Fruit fly (Drosophila melanogaster) whole organism, wandering third instar larva: ENCODE measurements around the gene CG32085.

ENCODE experiments used
- Mio ChIP-seq: sonication (Bioruptor generic); optimal IDR thresholded peaks from 2 replicates; lab custom pipeline; 2016; ENCODE audit warnings: missing biosample characterization, missing genetic modification characterization
- fru ChIP-seq: fragments of 200-800 bp; sonication (Bioruptor generic); optimal IDR thresholded peaks from 3 replicates; lab custom pipeline; 2016; ENCODE audit warnings: missing biosample characterization, mild to moderate bottlenecking, missing genetic modification characterization
- psq ChIP-seq: fragments of 200-800 bp; sonication (Bioruptor generic); optimal IDR thresholded peaks from 3 replicates; lab custom pipeline; 2017; ENCODE audit warnings: missing biosample characterization, mild to moderate bottlenecking, missing genetic modification characterization, moderate library complexity
- usp ChIP-seq: fragments of >200 bp; optimal IDR thresholded peaks from 2 replicates; lab custom pipeline; 2017; ENCODE audit warnings: missing biosample characterization, missing genetic modification characterization

- no peak for TF ChIP-seq usp (GFP tag; lab: Kevin White, UChicago)
- no peak for TF ChIP-seq Mio (GFP tag; lab: Kevin White, UChicago)
- no peak for TF ChIP-seq fru
- no peak for TF ChIP-seq psq (GFP tag; lab: Kevin White, UChicago)
Measured at dm6 chr3L:11601133-11601532, 79.0 kb downstream of the CG32085 start.
